Worm (Caenorhabditis elegans) whole organism, late embryonic: ENCODE data around the gene F26G1.5.

Experiments
- Y22D7AL.16 ChIP-seq: sonication (generic microtip); optimal IDR thresholded peaks from 2 replicates; lab custom pipeline; 2016; ENCODE audit warnings: missing genetic modification characterization, missing compliant biosample characterization
- ceh-14 ChIP-seq: sonication (generic microtip); optimal IDR thresholded peaks from 2 replicates; lab custom pipeline; 2016; ENCODE audit warnings: missing genotype, missing genetic modification characterization, missing compliant biosample characterization
- che-1 ChIP-seq: sonication (generic microtip); optimal IDR thresholded peaks from 2 replicates; lab custom pipeline; 2016; ENCODE audit warnings: mild to moderate bottlenecking, missing genetic modification characterization, missing compliant biosample characterization
- ets-4 ChIP-seq: sonication (generic microtip); optimal IDR thresholded peaks from 2 replicates; lab custom pipeline; 2016; ENCODE audit warnings: missing genetic modification characterization, missing compliant biosample characterization
- gmeb-2 ChIP-seq: sonication (generic microtip); optimal IDR thresholded peaks from 2 replicates; lab custom pipeline; 2016; ENCODE audit warnings: missing genetic modification characterization, inconsistent platforms, missing compliant biosample characterization
- hlh-30 ChIP-seq: sonication (generic microtip); optimal IDR thresholded peaks from 2 replicates; lab custom pipeline; 2017; ENCODE audit warnings: antibody characterized with exemption, missing genetic modification characterization, missing compliant biosample characterization; ENCODE audit not compliant: insufficient read depth
- nfya-1 ChIP-seq: sonication (generic microtip); optimal IDR thresholded peaks from 2 replicates; lab custom pipeline; 2017; ENCODE audit warnings: missing genetic modification characterization, mild to moderate bottlenecking, missing compliant biosample characterization, antibody characterized with exemption, moderate library complexity
- odd-2 ChIP-seq: sonication (generic microtip); optimal IDR thresholded peaks from 2 replicates; lab custom pipeline; 2017; ENCODE audit warnings: antibody characterized with exemption, mild to moderate bottlenecking, missing genetic modification characterization, missing compliant biosample characterization
- pax-1 ChIP-seq: fragments of 150-350 bp; optimal IDR thresholded peaks from 2 replicates; lab custom pipeline; 2014; ENCODE audit warnings: missing biosample characterization, missing genetic modification characterization
- rnt-1 ChIP-seq: sonication (generic microtip); optimal IDR thresholded peaks from 2 replicates; lab custom pipeline; 2016; ENCODE audit warnings: missing genetic modification characterization, missing compliant biosample characterization
- zip-5 ChIP-seq: sonication (generic microtip); optimal IDR thresholded peaks from 2 replicates; lab custom pipeline; 2016; ENCODE audit warnings: missing genetic modification characterization, missing compliant biosample characterization

DNA sequence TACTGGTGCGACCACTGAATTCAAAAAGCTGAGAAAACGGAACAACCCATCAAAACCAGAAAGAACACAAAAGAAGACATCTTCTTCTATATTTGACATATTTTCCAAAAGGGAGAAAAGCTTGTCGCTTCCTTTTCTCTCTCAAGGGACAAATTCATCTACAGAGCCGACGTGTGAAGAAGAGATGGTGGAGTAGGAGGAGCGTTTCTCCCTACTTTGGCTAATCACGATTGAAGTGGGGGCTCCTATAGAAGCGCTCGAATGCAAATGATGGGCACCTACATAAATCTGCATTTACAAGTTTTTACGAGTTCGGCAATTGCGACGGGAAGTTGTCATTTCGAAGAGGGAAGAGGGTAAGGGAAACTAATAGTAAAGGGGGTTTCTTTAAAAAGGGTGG, 35.1 kb upstream of the F26G1.5 start:
- TF ChIP-seq ceh-14 (no peak), zip-5 (no peak), odd-2 (tag; lab: Kevin White, UChicago) (no peak), rnt-1 (tag; lab: Kevin White, UChicago) (no peak), che-1 (tag; lab: Kevin White, UChicago) (no peak), hlh-30 (tag; lab: Kevin White, UChicago) (no peak), ets-4 (tag; lab: Kevin White, UChicago) (no peak), Y22D7AL.16 (no peak), nfya-1 (no peak), gmeb-2 (tag; lab: Kevin White, UChicago) (no peak), pax-1 (tag; lab: Kevin White, UChicago) (no peak)
